Worm (Caenorhabditis elegans): ENCODE results near the gene ZK938.12.

DNA sequence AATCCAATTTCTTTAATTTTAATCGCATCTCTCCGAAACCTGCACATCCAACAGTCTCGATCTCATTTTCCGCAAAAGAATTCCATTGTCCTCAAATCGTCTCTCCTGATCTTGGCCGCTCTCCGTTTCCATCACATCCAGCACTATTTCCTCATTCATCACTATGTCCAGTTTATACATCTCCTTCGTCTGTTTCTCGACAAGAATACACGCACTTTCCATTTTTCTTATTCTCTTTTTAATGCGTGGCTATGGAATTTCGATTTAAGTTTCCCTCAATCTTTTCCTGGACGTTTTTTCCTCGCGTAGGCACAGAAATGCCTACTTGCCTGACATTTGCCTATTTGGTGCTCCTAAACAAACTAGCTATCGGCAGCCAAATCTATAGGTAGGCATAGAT, 48.7 kb downstream of the ZK938.12 start:
- TF ChIP-seq unc-62 (GFP tag; optimal IDR thresholded peaks at IDR 0.05) (no peak), blmp-1 (tag; optimal IDR thresholded peaks at IDR 0.05) (peak; percentile 35), nhr-28 (tag; optimal IDR thresholded peaks at IDR 0.05) (no peak), pha-4 (tag; optimal IDR thresholded peaks at IDR 0.05) (no peak)

Data from whole organism, mixed stage, embryonic.